Worm (Caenorhabditis elegans): ENCODE data around the gene R02F2.6.
A peak's percentile ranks its signal among the peaks of the same experiment; 100 is the strongest.

The R02F2.6 gene

ce11 chrIII:5449762-5450308 is 28.9 kb downstream of the R02F2.6 start, which contains the start of gene F48E8.8 (continued):
- TF ChIP-seq ces-1 (GFP tag; optimal IDR thresholded peaks at IDR 0.05) (no peak), nhr-77 (tag; optimal IDR thresholded peaks at IDR 0.05) (no peak), mep-1 (tag; optimal IDR thresholded peaks at IDR 0.05) (peak; percentile 34), spr-1 (tag; optimal IDR thresholded peaks at IDR 0.05) (no peak), egl-43 (GFP tag; IDR thresholded peaks at IDR 0.05) (no peak), lsy-2 (tag; optimal IDR thresholded peaks at IDR 0.05) (peak in 1 of 2 experiments; percentile 77), nhr-10 (tag; optimal IDR thresholded peaks at IDR 0.05) (no peak), lin-38 (GFP tag; IDR thresholded peaks at IDR 0.05) (peak; percentile 73), nhr-11 (tag; optimal IDR thresholded peaks at IDR 0.05) (peak; percentile 12), nhr-237 (tag; optimal IDR thresholded peaks at IDR 0.05) (no peak), nhr-28 (tag; optimal IDR thresholded peaks at IDR 0.05) (peak; percentile 45), mxl-2 (GFP tag; conservative IDR thresholded peaks at IDR 0.05) (no peak), ceh-44 (GFP tag; IDR thresholded peaks at IDR 0.05) (no peak), aha-1 (tag) (peak; percentile 95), zip-2 (tag; optimal IDR thresholded peaks at IDR 0.05) (no peak), tag-97 (GFP tag; IDR thresholded peaks at IDR 0.05) (no peak), set-16 (GFP tag; IDR thresholded peaks at IDR 0.05) (peak; percentile 44; the same call in 1 of the 2 replicates), pha-4 (GFP tag; IDR thresholded peaks at IDR 0.05) (no peak), pha-4 (tag; optimal IDR thresholded peaks at IDR 0.05) (no peak), nhr-76 (tag; optimal IDR thresholded peaks at IDR 0.05) (no peak), Y48G9A.11 (GFP tag; IDR thresholded peaks at IDR 0.05) (no peak), zip-11 (GFP tag; IDR thresholded peaks at IDR 0.05) (no peak), nhr-6 (tag; optimal IDR thresholded peaks at IDR 0.05) (peak; percentile 21), aly-2 (tag; optimal IDR thresholded peaks at IDR 0.05) (no peak), mdt-29 (GFP tag; IDR thresholded peaks at IDR 0.05) (no peak), mdl-1 (tag; optimal IDR thresholded peaks at IDR 0.05) (peak in 1 of 2 experiments; percentile 36), ceh-32 (tag; optimal IDR thresholded peaks at IDR 0.05; ENCODE audit: poor library complexity) (no peak), F44E2.7 (GFP tag; IDR thresholded peaks at IDR 0.05) (no peak), ZK546.5 (tag; optimal IDR thresholded peaks at IDR 0.05) (no peak), unc-130 (GFP tag; optimal IDR thresholded peaks at IDR 0.05) (no peak), nhr-102 (tag; optimal IDR thresholded peaks at IDR 0.05) (no peak), ceh-28 (tag; optimal IDR thresholded peaks at IDR 0.05) (no peak), lin-1 (GFP tag; IDR thresholded peaks at IDR 0.05) (no peak), dve-1 (tag; optimal IDR thresholded peaks at IDR 0.05; ENCODE audit: insufficient read depth) (peak; percentile 68), nhr-48 (tag; optimal IDR thresholded peaks at IDR 0.05) (no peak), daf-16 (GFP tag; optimal IDR thresholded peaks at IDR 0.05) (peak in 1 of 2 experiments; percentile 21), daf-16 (tag; optimal IDR thresholded peaks at IDR 0.05) (peak; percentile 12), ZK337.2 (GFP tag; IDR thresholded peaks at IDR 0.05) (no peak), ceh-20 (GFP tag; IDR thresholded peaks at IDR 0.05) (no peak)

ce11 chrIII:5448177-5448576 is 30.5 kb downstream of the R02F2.6 start, which contains the start of gene skpt-1:
TSS of gene skpt-1 (minus strand) at chrIII:5448395.
- no peak for TF ChIP-seq lim-7 (GFP tag; IDR thresholded peaks at IDR 0.05)
- TF ChIP-seq aha-1 (tag): peak; percentile 78
- no peak for TF ChIP-seq F10B5.3 (tag; optimal IDR thresholded peaks at IDR 0.05)
- TF ChIP-seq mes-2 (tag; optimal IDR thresholded peaks at IDR 0.05; ENCODE audit: poor library complexity, severe bottlenecking): peak; percentile 42
- no peak for TF ChIP-seq hmg-1.1 (GFP tag; IDR thresholded peaks at IDR 0.05)
- no peak for TF ChIP-seq T20F7.1 (GFP tag; optimal IDR thresholded peaks at IDR 0.05)
- TF ChIP-seq hlh-30 (tag; optimal IDR thresholded peaks at IDR 0.05; ENCODE audit: insufficient read depth): peak; percentile 65
- no peak for TF ChIP-seq hif-1 (tag; optimal IDR thresholded peaks at IDR 0.05)
- no peak for TF ChIP-seq Y5F2A.4 (GFP tag; optimal IDR thresholded peaks at IDR 0.05)
- no peak for TF ChIP-seq nhr-111 (GFP tag; optimal IDR thresholded peaks at IDR 0.05)
- no peak for TF ChIP-seq fkh-10 (GFP tag; optimal IDR thresholded peaks at IDR 0.05)
- TF ChIP-seq gei-8 (GFP tag; optimal IDR thresholded peaks at IDR 0.05): no peak
- no peak for TF ChIP-seq ctbp-1 (GFP tag; IDR thresholded peaks at IDR 0.05)
- TF ChIP-seq ceh-20 (GFP tag; IDR thresholded peaks at IDR 0.05): no peak
- TF ChIP-seq F37D6.2 (tag; optimal IDR thresholded peaks at IDR 0.05): no peak
- no peak for TF ChIP-seq ztf-7 (tag; optimal IDR thresholded peaks at IDR 0.05)
- TF ChIP-seq T26A8.4 (GFP tag; IDR thresholded peaks at IDR 0.05): no peak
